Worm (Caenorhabditis elegans) whole organism, L4 larva: ENCODE results near the gene sfa-1.

ENCODE experiments used
- F37D6.2 ChIP-seq: sonication (generic microtip); optimal IDR thresholded peaks from 2 replicates; lab custom pipeline; 2016; ENCODE audit warnings: mild to moderate bottlenecking, missing genetic modification characterization, missing compliant biosample characterization
- T26A8.4 ChIP-seq: fragments of 200-800 bp; sonication (Bioruptor generic); IDR thresholded peaks from 2 replicates; pipeline ENCODE4 v1.3.6; 2022; ENCODE audit warnings: missing genetic modification characterization, missing compliant biosample characterization
- Y105C5A.15 ChIP-seq: fragments of 200-800 bp; sonication (Bioruptor generic); IDR thresholded peaks from 2 replicates; pipeline ENCODE4 v1.3.6; 2022; ENCODE audit warnings: missing genetic modification characterization, missing compliant biosample characterization
- Y5F2A.4 ChIP-seq: fragments of 200-800 bp; sonication (Bioruptor generic); optimal IDR thresholded peaks from 2 replicates; lab custom pipeline; 2018; ENCODE audit warnings: mild to moderate bottlenecking, missing genetic modification characterization, missing compliant biosample characterization
- ZK337.2 ChIP-seq: fragments of 200-800 bp; sonication (Bioruptor generic); IDR thresholded peaks from 2 replicates; pipeline ENCODE4 v1.3.6; 2022; ENCODE audit warnings: missing genetic modification reagents, missing genetic modification characterization, missing compliant biosample characterization
- aha-1 ChIP-seq: fragments of 150-350 bp; peaks from one replicate; lab custom pipeline; 2014; ENCODE audit warnings: missing biosample characterization, missing genetic modification characterization
- ama-1 ChIP-seq: fragments of 150-350 bp; optimal IDR thresholded peaks from 2 replicates; lab custom pipeline; 2014; ENCODE audit warnings: inconsistent platforms, mixed read lengths
- arid-1 ChIP-seq: fragments of 200-800 bp; sonication (Bioruptor generic); conservative IDR thresholded peaks from 2 replicates; pipeline ENCODE4 v1.3.6; 2022; ENCODE audit warnings: missing genetic modification reagents, missing genetic modification characterization, missing compliant biosample characterization
- ceh-28 ChIP-seq: fragments of 150-350 bp; optimal IDR thresholded peaks from 2 replicates; lab custom pipeline; 2014; ENCODE audit warnings: missing biosample characterization, missing genetic modification reagents, missing genetic modification characterization
- ceh-32 ChIP-seq: sonication (generic microtip); optimal IDR thresholded peaks from 2 replicates; lab custom pipeline; 2016; ENCODE audit warnings: mild to moderate bottlenecking, missing genetic modification characterization, missing compliant biosample characterization; ENCODE audit not compliant: poor library complexity
- ces-1 ChIP-seq: fragments of 150-350 bp; sonication (generic microtip); optimal IDR thresholded peaks from 4 replicates; lab custom pipeline; 2014; ENCODE audit warnings: missing biosample characterization, missing genetic modification reagents, missing genetic modification characterization
- daf-19 ChIP-seq: fragments of 200-800 bp; sonication (Bioruptor generic); conservative IDR thresholded peaks from 2 replicates; pipeline ENCODE4 v1.3.6; 2022; ENCODE audit warnings: missing genetic modification characterization, missing compliant biosample characterization
- dmd-8 ChIP-seq: fragments of 200-800 bp; sonication (Bioruptor generic); IDR thresholded peaks from 2 replicates; pipeline ENCODE4 v1.3.6; 2022; ENCODE audit warnings: missing genetic modification characterization, missing compliant biosample characterization
- dmd-9 ChIP-seq: fragments of 200-800 bp; sonication (Bioruptor generic); IDR thresholded peaks from 2 replicates; pipeline ENCODE4 v1.3.6; 2022; ENCODE audit warnings: missing genetic modification reagents, missing genetic modification characterization, missing compliant biosample characterization
- dpl-1 ChIP-seq: fragments of 150-350 bp; optimal IDR thresholded peaks from 2 replicates; lab custom pipeline; 2014; ENCODE audit warnings: missing biosample characterization, missing genetic modification reagents, missing genetic modification characterization
- egl-43 ChIP-seq: fragments of 200-800 bp; sonication (Bioruptor generic); IDR thresholded peaks from 2 replicates; pipeline ENCODE4 v1.3.6; 2022; ENCODE audit warnings: missing genetic modification reagents, missing genetic modification characterization, missing compliant biosample characterization
- fos-1 ChIP-seq: fragments of 150-350 bp; optimal IDR thresholded peaks from 2 replicates; lab custom pipeline; 2014; ENCODE audit warnings: missing biosample characterization, missing genetic modification characterization
- hif-1 ChIP-seq, 2 experiments: sonication (generic microtip); optimal IDR thresholded peaks; 2 replicates each; lab custom pipeline; 2016 to 2017; ENCODE audit warnings: missing compliant biosample characterization in 2 of 2, missing genetic modification characterization in 2 of 2, missing genetic modification reagents in 2 of 2, missing genotype in 2 of 2, mild to moderate bottlenecking in 1 of 2
- jun-1 ChIP-seq: fragments of 150-350 bp; optimal IDR thresholded peaks from 2 replicates; lab custom pipeline; 2014; ENCODE audit warnings: missing biosample characterization, missing genetic modification reagents, missing genetic modification characterization
- lim-7 ChIP-seq: fragments of 200-800 bp; sonication (Bioruptor generic); IDR thresholded peaks from 2 replicates; pipeline ENCODE4 v1.3.6; 2022; ENCODE audit warnings: missing genetic modification characterization, missing compliant biosample characterization
- lsy-2 ChIP-seq, 2 experiments: fragments of 150-350 bp in 1 of 2; sonication (generic microtip) in 1 of 2; optimal IDR thresholded peaks; 2 replicates each; lab custom pipeline; 2014 to 2017; ENCODE audit warnings: missing biosample characterization in 2 of 2, missing genetic modification characterization in 2 of 2
- madf-9 ChIP-seq: fragments of 200-800 bp; sonication (Bioruptor generic); conservative IDR thresholded peaks from 2 replicates; pipeline ENCODE4 v1.3.6; 2022; ENCODE audit warnings: missing genetic modification reagents, missing genetic modification characterization, missing compliant biosample characterization
- nhr-102 ChIP-seq: sonication (generic microtip); optimal IDR thresholded peaks from 2 replicates; lab custom pipeline; 2016; ENCODE audit warnings: mild to moderate bottlenecking, missing genetic modification characterization, moderate library complexity, missing compliant biosample characterization
- nhr-11 ChIP-seq: fragments of 150-350 bp; optimal IDR thresholded peaks from 2 replicates; lab custom pipeline; 2014; ENCODE audit warnings: missing biosample characterization, missing genetic modification characterization
- nhr-111 ChIP-seq: fragments of 200-800 bp; sonication (Bioruptor generic); optimal IDR thresholded peaks from 2 replicates; lab custom pipeline; 2018; ENCODE audit warnings: mild to moderate bottlenecking, missing genetic modification characterization, missing compliant biosample characterization
- nhr-25 ChIP-seq: sonication (generic microtip); optimal IDR thresholded peaks from 2 replicates; lab custom pipeline; 2017; ENCODE audit warnings: missing genetic modification characterization, mild to moderate bottlenecking, missing compliant biosample characterization, antibody characterized with exemption, moderate library complexity, borderline replicate concordance; ENCODE audit not compliant: insufficient read depth
- nhr-42 ChIP-seq: fragments of 200-800 bp; sonication (Bioruptor generic); IDR thresholded peaks from 2 replicates; pipeline ENCODE4 v1.3.6; 2022; ENCODE audit warnings: missing genetic modification characterization, missing compliant biosample characterization
- nhr-76 ChIP-seq: fragments of 150-350 bp; optimal IDR thresholded peaks from 2 replicates; lab custom pipeline; 2014; ENCODE audit warnings: missing biosample characterization, missing genetic modification characterization
- nhr-77 ChIP-seq: fragments of 150-350 bp; optimal IDR thresholded peaks from 2 replicates; lab custom pipeline; 2014; ENCODE audit warnings: missing biosample characterization, missing genetic modification characterization
- pqm-1 ChIP-seq: sonication (generic microtip); optimal IDR thresholded peaks from 2 replicates; lab custom pipeline; 2017; ENCODE audit warnings: missing biosample characterization, missing genetic modification characterization
- rbr-2 ChIP-seq: sonication (generic microtip); optimal IDR thresholded peaks from 2 replicates; lab custom pipeline; 2016; ENCODE audit warnings: missing genotype, missing genetic modification characterization, missing compliant biosample characterization
- saeg-2 ChIP-seq: fragments of 200-800 bp; sonication (Bioruptor generic); IDR thresholded peaks from 2 replicates; pipeline ENCODE4 v1.3.6; 2022; ENCODE audit warnings: missing genetic modification reagents, missing genetic modification characterization, missing compliant biosample characterization
- set-16 ChIP-seq: fragments of 200-800 bp; sonication (Bioruptor generic); IDR thresholded peaks from 2 replicates; pipeline ENCODE4 v1.3.6; 2022; ENCODE audit warnings: missing genetic modification reagents, missing genetic modification characterization, missing compliant biosample characterization
- skn-1 ChIP-seq: fragments of 150-350 bp; optimal IDR thresholded peaks from 2 replicates; lab custom pipeline; 2014; ENCODE audit warnings: missing biosample characterization, missing genetic modification characterization
- spr-3 ChIP-seq: fragments of 200-800 bp; sonication (Bioruptor generic); optimal IDR thresholded peaks from 2 replicates; lab custom pipeline; 2018; ENCODE audit warnings: mild to moderate bottlenecking, missing genetic modification characterization, missing compliant biosample characterization
- tag-97 ChIP-seq: fragments of 200-800 bp; sonication (Bioruptor generic); IDR thresholded peaks from 2 replicates; pipeline ENCODE4 v1.3.6; 2022; ENCODE audit warnings: missing genetic modification characterization, missing compliant biosample characterization
- zfp-3 ChIP-seq: fragments of 200-800 bp; sonication (Bioruptor generic); conservative IDR thresholded peaks from 2 replicates; pipeline ENCODE4 v1.3.6; 2022; ENCODE audit warnings: missing genetic modification reagents, missing genetic modification characterization, missing compliant biosample characterization
- zip-2 ChIP-seq: fragments of 150-350 bp; optimal IDR thresholded peaks from 2 replicates; lab custom pipeline; 2014; ENCODE audit warnings: missing biosample characterization, missing genetic modification characterization
- ztf-7 ChIP-seq: fragments of 150-350 bp; optimal IDR thresholded peaks from 2 replicates; lab custom pipeline; 2014; ENCODE audit warnings: missing biosample characterization, missing genetic modification characterization

Gene sfa-1

ce11 chrIV:17109436-17109835 lies 1.3 kb downstream of the sfa-1 start:
- TF ChIP-seq fos-1: no peak
- no peak for TF ChIP-seq ama-1 (lab: Kevin White, UChicago)

- TF ChIP-seq ces-1 (GFP tag; lab: Kevin White, UChicago) (no peak), nhr-77 (tag; lab: Kevin White, UChicago) (no peak), Y5F2A.4 (GFP tag; lab: Kevin White, UChicago) (no peak), ztf-7 (no peak), nhr-102 (tag; lab: Kevin White, UChicago) (no peak), ceh-32 (tag; lab: Kevin White, UChicago) (no peak), T26A8.4 (GFP tag; lab: Robert Waterston, UW) (no peak), zip-2 (tag; lab: Kevin White, UChicago) (no peak), skn-1 (tag; lab: Kevin White, UChicago) (no peak), lim-7 (no peak), daf-19 (GFP tag; lab: Robert Waterston, UW) (no peak)
Observed at ce11 chrIV:17108805-17109204, 2.0 kb downstream of the sfa-1 start.

DNA sequence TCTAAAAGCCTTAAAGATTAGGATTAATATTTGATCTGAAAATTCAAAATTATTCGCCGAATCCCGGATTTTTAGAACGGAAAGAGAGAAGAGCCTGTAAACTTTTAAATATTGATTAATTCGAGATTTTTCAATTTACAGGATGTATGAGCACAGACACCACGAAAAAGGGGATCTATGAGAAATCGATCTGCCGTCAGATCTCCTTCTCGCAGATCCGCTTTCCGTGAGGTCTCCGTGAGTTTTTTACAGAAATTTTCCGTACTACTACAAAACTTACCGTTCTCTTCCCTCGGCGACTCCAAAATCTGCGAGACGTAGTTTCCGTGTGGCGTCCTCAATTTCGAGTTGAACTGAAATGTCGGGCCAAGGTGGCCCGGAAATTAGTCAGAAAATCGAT lies 2.6 kb downstream of the sfa-1 start:
- TF ChIP-seq set-16 (GFP tag; lab: Robert Waterston, UW) (no peak), F37D6.2 (tag; lab: Kevin White, UChicago) (no peak), ZK337.2 (GFP tag; lab: Robert Waterston, UW) (0 out of 2 replicates have a peak, but pooled peaks have one; percentile 15), arid-1 (GFP tag; lab: Robert Waterston, UW) (0 out of 2 replicates have a peak, but pooled peaks have one; percentile 25), nhr-76 (tag; lab: Kevin White, UChicago) (no peak), dmd-9 (GFP tag; lab: Robert Waterston, UW) (no peak)

DNA sequence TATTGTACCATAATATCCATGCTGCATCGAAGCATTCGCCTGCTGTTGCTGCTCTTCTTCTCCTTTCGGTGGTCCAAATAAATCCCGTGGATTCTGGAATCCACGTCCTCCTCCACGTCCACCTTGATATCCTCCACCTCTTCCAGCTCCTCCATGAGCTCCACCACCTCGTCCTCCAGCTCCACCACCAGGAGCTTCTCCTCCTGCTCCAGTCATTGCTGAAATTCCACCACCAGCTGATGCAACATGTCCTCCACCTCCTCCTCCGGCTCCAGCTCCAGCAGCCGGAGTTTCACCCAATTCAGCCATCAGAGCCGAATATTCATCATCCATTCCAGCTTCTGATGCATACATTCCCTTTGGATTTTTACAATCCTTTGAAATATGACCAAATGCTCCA lies 5.2 kb downstream of the sfa-1 start:
- TF ChIP-seq ceh-28 (tag; lab: Kevin White, UChicago) (no peak), set-16 (GFP tag; lab: Robert Waterston, UW) (peak; percentile 88), nhr-42 (no peak), arid-1 (GFP tag; lab: Robert Waterston, UW) (no peak), Y105C5A.15 (GFP tag; lab: Robert Waterston, UW) (no peak), saeg-2 (GFP tag; lab: Robert Waterston, UW) (no peak), madf-9 (GFP tag; lab: Robert Waterston, UW) (no peak), lsy-2 (tag; optimal IDR thresholded peaks at IDR 0.05; lab: Kevin White, UChicago) (no peak), pqm-1 (tag; lab: Kevin White, UChicago) (no peak), aha-1 (tag; lab: Kevin White, UChicago) (peak; percentile 35), zfp-3 (GFP tag; lab: Robert Waterston, UW) (no peak), spr-3 (GFP tag; lab: Kevin White, UChicago) (no peak), egl-43 (GFP tag; lab: Robert Waterston, UW) (no peak), jun-1 (tag; lab: Kevin White, UChicago) (no peak), nhr-11 (no peak)

DNA sequence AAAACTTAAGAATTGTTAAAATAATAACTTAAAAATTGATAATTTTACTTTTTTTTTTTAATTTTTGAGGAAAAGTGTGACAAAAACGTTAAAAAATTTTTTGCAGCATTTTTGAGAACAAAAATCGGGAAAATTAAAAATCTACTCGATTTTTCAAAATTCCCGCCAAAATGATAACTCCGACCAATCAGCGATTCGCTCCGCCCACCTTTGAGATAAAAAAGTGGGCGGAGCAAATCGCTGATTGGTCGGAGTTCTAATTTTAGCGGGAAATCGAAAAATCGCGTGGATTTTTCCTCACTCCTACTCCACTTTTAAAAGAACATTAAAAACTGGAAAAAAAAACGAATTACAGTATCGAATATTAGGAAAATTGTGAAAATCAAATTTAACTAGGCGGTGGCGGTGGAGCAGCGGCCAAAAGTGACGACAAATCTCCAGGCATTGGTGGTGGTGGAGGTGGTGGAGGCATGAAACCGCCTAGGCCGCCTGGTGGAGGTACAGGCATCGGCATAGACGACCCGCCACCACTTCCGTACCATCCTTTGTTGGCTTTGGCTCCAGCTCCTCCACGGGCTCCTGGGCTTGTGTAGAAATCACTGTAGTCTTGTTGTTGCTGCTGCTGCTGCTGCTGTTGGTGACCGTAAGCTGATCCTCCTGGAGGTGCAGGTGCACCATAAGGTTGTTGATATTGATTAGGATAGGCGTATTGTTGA lies 6.5 kb downstream of the sfa-1 start:
- TF ChIP-seq nhr-111 (GFP tag; lab: Kevin White, UChicago): no peak
- TF ChIP-seq rbr-2 (tag; lab: Kevin White, UChicago): no peak
- TF ChIP-seq set-16 (GFP tag; lab: Robert Waterston, UW): peak; percentile 78
- TF ChIP-seq nhr-77 (tag; lab: Kevin White, UChicago): no peak
- no peak for TF ChIP-seq hif-1 (tag; optimal IDR thresholded peaks at IDR 0.05; lab: Kevin White, UChicago)
- no peak for TF ChIP-seq jun-1 (tag; lab: Kevin White, UChicago)
- no peak for TF ChIP-seq nhr-25 (tag; lab: Kevin White, UChicago)
- 0 out of 2 replicates have a peak, but pooled peaks have one; percentile 26 for TF ChIP-seq egl-43 (GFP tag; lab: Robert Waterston, UW)
- no peak for TF ChIP-seq tag-97 (GFP tag; lab: Robert Waterston, UW)
- no peak for TF ChIP-seq dmd-8 (GFP tag; lab: Robert Waterston, UW)
- TF ChIP-seq dpl-1 (GFP tag; lab: Kevin White, UChicago): peak; percentile 5
